Worm (Caenorhabditis elegans) whole organism, L4 larva: ENCODE measurements around the gene ani-2.
A peak's percentile ranks its signal among the peaks of the same experiment; 100 is the strongest.

Experiments
- ZK546.5 ChIP-seq, 2 experiments: sonication (generic microtip); optimal IDR thresholded peaks; 2 replicates each; lab custom pipeline; 2017; ENCODE audit warnings: missing biosample characterization in 2 of 2, missing genetic modification characterization in 2 of 2
- aha-1 ChIP-seq: fragments of 150-350 bp; peaks from one replicate; lab custom pipeline; 2014; ENCODE audit warnings: missing biosample characterization, missing genetic modification characterization
- fkh-10 ChIP-seq: fragments of 150-350 bp; optimal IDR thresholded peaks from 2 replicates; lab custom pipeline; 2014; ENCODE audit warnings: missing biosample characterization, missing genetic modification reagents, missing genetic modification characterization
- lin-39 ChIP-seq: fragments of 150-350 bp; optimal IDR thresholded peaks from 2 replicates; lab custom pipeline; 2014; ENCODE audit warnings: missing biosample characterization, missing genetic modification reagents, missing genetic modification characterization
- nhr-237 ChIP-seq: sonication (generic microtip); optimal IDR thresholded peaks from 2 replicates; lab custom pipeline; 2017; ENCODE audit warnings: missing biosample characterization, missing genetic modification characterization

ce11 chrII:6346551-6347079, 18.6 kb downstream of the ani-2 start:
- no peak for TF ChIP-seq ZK546.5 (tag; optimal IDR thresholded peaks at IDR 0.05; lab: Kevin White, UChicago)
- TF ChIP-seq lin-39 (tag; lab: Kevin White, UChicago) = no peak
- no peak for TF ChIP-seq fkh-10 (GFP tag; lab: Kevin White, UChicago)
- no peak for TF ChIP-seq nhr-237 (tag; lab: Kevin White, UChicago)
- TF ChIP-seq aha-1 = peak; percentile 75
